Fruit fly (Drosophila melanogaster): ENCODE data around the gene CG9777.

CG9777 gene

DNA sequence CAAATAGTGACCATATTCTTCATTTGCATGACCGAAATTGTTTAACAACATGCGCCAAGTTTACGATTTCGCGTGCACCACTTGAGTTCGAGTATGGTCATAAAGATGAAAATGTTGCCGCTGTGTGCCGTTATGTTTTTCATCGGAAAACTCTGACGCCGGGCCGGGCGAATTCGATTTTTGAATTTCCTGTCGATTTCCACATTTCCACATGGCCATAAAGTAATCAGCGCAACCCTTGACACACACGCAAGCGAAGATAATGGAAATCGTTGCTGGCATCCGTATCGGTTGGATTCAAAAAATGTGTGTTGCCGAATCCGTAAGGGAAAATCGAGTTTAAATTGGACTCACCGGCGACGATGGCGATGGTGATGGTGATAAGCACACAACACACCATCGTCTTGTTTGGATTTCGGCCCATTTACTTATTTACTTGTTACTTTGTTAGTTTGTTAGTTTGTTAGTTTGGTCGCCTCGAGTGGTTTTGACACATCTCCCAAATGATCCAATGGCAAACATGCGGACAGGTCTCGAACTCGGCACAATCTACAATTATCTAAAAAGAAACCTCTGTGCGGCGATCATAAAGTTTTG, 12.6 kb upstream of the CG9777 start (continued):
- peak; percentile 33 for TF ChIP-seq CG10431 (GFP tag; optimal IDR thresholded peaks at IDR 0.05)
- no peak for TF ChIP-seq vnd (GFP tag; IDR thresholded peaks at IDR 0.05; ENCODE audit: partially characterized antibody)
- TF ChIP-seq chn (GFP tag; optimal IDR thresholded peaks at IDR 0.05) = no peak
- peak; percentile 61 for TF ChIP-seq Vsx1 (GFP tag; optimal IDR thresholded peaks at IDR 0.05)
- TF ChIP-seq CG13123 (GFP tag; optimal IDR thresholded peaks at IDR 0.05) = no peak
- no peak for TF ChIP-seq croc (GFP tag; conservative IDR thresholded peaks at IDR 0.05)
- no peak for TF ChIP-seq HLH4C (GFP tag; IDR thresholded peaks at IDR 0.05; ENCODE audit: partially characterized antibody)
- TF ChIP-seq bbx (GFP tag; IDR thresholded peaks at IDR 0.05; ENCODE audit: partially characterized antibody) = no peak
- no peak for TF ChIP-seq CG6175 (GFP tag; IDR thresholded peaks at IDR 0.05)
- no peak for TF ChIP-seq ab (GFP tag; optimal IDR thresholded peaks at IDR 0.05)
- TF ChIP-seq nom (GFP tag; optimal IDR thresholded peaks at IDR 0.05) = no peak
- TF ChIP-seq Antp (GFP tag; optimal IDR thresholded peaks at IDR 0.05) = no peak
- TF ChIP-seq tin (GFP tag; optimal IDR thresholded peaks at IDR 0.05) = no peak
- TF ChIP-seq Nf-YC (tag; optimal IDR thresholded peaks at IDR 0.05) = no peak
- TF ChIP-seq Nf-YB (GFP tag; optimal IDR thresholded peaks at IDR 0.05) = peak; percentile 37
- no peak for TF ChIP-seq Eip74EF (GFP tag; optimal IDR thresholded peaks at IDR 0.05)
- peak; percentile 36 for TF ChIP-seq CG13424 (tag; optimal IDR thresholded peaks at IDR 0.05)
- TF ChIP-seq nerfin-1 (tag; optimal IDR thresholded peaks at IDR 0.05) = no peak
- no peak for TF ChIP-seq CG2120 (GFP tag; optimal IDR thresholded peaks at IDR 0.05)
- no peak for TF ChIP-seq CG32532 (GFP tag; IDR thresholded peaks at IDR 0.05)
- TF ChIP-seq Fer1 (GFP tag; optimal IDR thresholded peaks at IDR 0.05) = peak; percentile 17
- TF ChIP-seq CG17612 (GFP tag; IDR thresholded peaks at IDR 0.05) = no peak
- peak; percentile 45 for TF ChIP-seq CG18619 (GFP tag; optimal IDR thresholded peaks at IDR 0.05)
- TF ChIP-seq Dek (tag; optimal IDR thresholded peaks at IDR 0.05) = no peak
- TF ChIP-seq CG2199 (GFP tag; IDR thresholded peaks at IDR 0.05) = peak; percentile 73; the same call in 2 of the 3 replicates
- peak; percentile 52 for TF ChIP-seq CG15479 (GFP tag; optimal IDR thresholded peaks at IDR 0.05)
- TF ChIP-seq Atf6 (GFP tag; IDR thresholded peaks at IDR 0.05) = peak; percentile 37; the same call in 1 of the 2 replicates
- peak; percentile 25; the same call in 1 of the 2 replicates for TF ChIP-seq CG6689 (GFP tag; IDR thresholded peaks at IDR 0.05)
- no peak for TF ChIP-seq fd96Cb (tag; optimal IDR thresholded peaks at IDR 0.05)
- no peak for TF ChIP-seq Lpt (GFP tag; optimal IDR thresholded peaks at IDR 0.05)
- TF ChIP-seq cwo (GFP tag; optimal IDR thresholded peaks at IDR 0.05) = peak; percentile 7
- TF ChIP-seq sima (GFP tag; optimal IDR thresholded peaks at IDR 0.05) = no peak
- peak; percentile 25 for TF ChIP-seq mirr (GFP tag; optimal IDR thresholded peaks at IDR 0.05)
- TF ChIP-seq Atf3 (GFP tag; optimal IDR thresholded peaks at IDR 0.05) = no peak
- peak; percentile 22 for TF ChIP-seq CG17385 (GFP tag; optimal IDR thresholded peaks at IDR 0.05)
- no peak for TF ChIP-seq CG10654 (GFP tag; optimal IDR thresholded peaks at IDR 0.05)
- no peak for TF ChIP-seq CG7786 (GFP tag; optimal IDR thresholded peaks at IDR 0.05)
- TF ChIP-seq CG8089 (GFP tag; optimal IDR thresholded peaks at IDR 0.05) = no peak
- TF ChIP-seq gfzf (GFP tag; optimal IDR thresholded peaks at IDR 0.05) = no peak
- no peak for TF ChIP-seq CG31224 (GFP tag; IDR thresholded peaks at IDR 0.05)
- TF ChIP-seq Xbp1 (GFP tag; optimal IDR thresholded peaks at IDR 0.05) = no peak
- TF ChIP-seq CG9727 (GFP tag; optimal IDR thresholded peaks at IDR 0.05) = peak; percentile 74
- no peak for TF ChIP-seq CG14667 (GFP tag; IDR thresholded peaks at IDR 0.05)
- no peak for TF ChIP-seq NFAT (GFP tag; IDR thresholded peaks at IDR 0.05)
- TF ChIP-seq bcd (GFP tag; optimal IDR thresholded peaks at IDR 0.05) = peak; percentile 28
- peak; percentile 49 for TF ChIP-seq Kr (GFP tag; optimal IDR thresholded peaks at IDR 0.05)
- no peak for TF ChIP-seq crp (GFP tag; optimal IDR thresholded peaks at IDR 0.05)
- TF ChIP-seq sna (GFP tag; IDR thresholded peaks at IDR 0.05; ENCODE audit: partially characterized antibody) = no peak
- TF ChIP-seq sens-2 (GFP tag; IDR thresholded peaks at IDR 0.05) = no peak
- no peak for TF ChIP-seq ems (GFP tag; optimal IDR thresholded peaks at IDR 0.05)
